Worm (Caenorhabditis elegans) whole organism, L2 larva: ENCODE data around the gene nasp-2.

Source experiments
- ama-1 ChIP-seq: fragments of 150-350 bp; optimal IDR thresholded peaks from 2 replicates; lab custom pipeline; 2018; ENCODE audit warnings: inconsistent platforms
- blmp-1 ChIP-seq: sonication (generic microtip); optimal IDR thresholded peaks from 2 replicates; lab custom pipeline; 2017; ENCODE audit warnings: missing genetic modification characterization, mild to moderate bottlenecking, missing compliant biosample characterization, antibody characterized with exemption, moderate library complexity; ENCODE audit not compliant: insufficient read depth
- ceh-16 ChIP-seq: fragments of 150-350 bp; optimal IDR thresholded peaks from 2 replicates; lab custom pipeline; 2014; ENCODE audit warnings: missing biosample characterization, missing genetic modification characterization
- crh-2 ChIP-seq: sonication (generic microtip); optimal IDR thresholded peaks from 2 replicates; lab custom pipeline; 2017; ENCODE audit warnings: missing biosample characterization, missing genetic modification characterization
- elt-3 ChIP-seq: sonication (generic microtip); optimal IDR thresholded peaks from 2 replicates; lab custom pipeline; 2017; ENCODE audit warnings: missing biosample characterization, missing genetic modification characterization
- nhr-23 ChIP-seq: fragments of 150-350 bp; optimal IDR thresholded peaks from 2 replicates; lab custom pipeline; 2014; ENCODE audit warnings: missing biosample characterization, missing genetic modification reagents, missing genetic modification characterization
- nhr-237 ChIP-seq: fragments of 150-350 bp; optimal IDR thresholded peaks from 2 replicates; lab custom pipeline; 2014; ENCODE audit warnings: missing biosample characterization, missing genetic modification characterization
- snpc-4 ChIP-seq: fragments of 150-350 bp; optimal IDR thresholded peaks from 2 replicates; lab custom pipeline; 2014; ENCODE audit warnings: missing biosample characterization, missing genetic modification characterization
- unc-39 ChIP-seq: fragments of 150-350 bp; optimal IDR thresholded peaks from 2 replicates; lab custom pipeline; 2014; ENCODE audit warnings: missing biosample characterization, missing genetic modification characterization
- zag-1 ChIP-seq: fragments of 150-350 bp; optimal IDR thresholded peaks from 2 replicates; lab custom pipeline; 2014; ENCODE audit warnings: missing biosample characterization, missing genetic modification characterization

- no peak for TF ChIP-seq ceh-16 (tag; lab: Kevin White, UChicago)
- TF ChIP-seq zag-1 (tag; lab: Kevin White, UChicago) = no peak
- no peak for TF ChIP-seq blmp-1 (tag; lab: Kevin White, UChicago)
- no peak for TF ChIP-seq unc-39 (tag; lab: Kevin White, UChicago)
- no peak for TF ChIP-seq snpc-4 (tag; lab: Kevin White, UChicago)
- TF ChIP-seq nhr-23 (tag; lab: Kevin White, UChicago) = no peak
- no peak for TF ChIP-seq nhr-237 (tag; lab: Kevin White, UChicago)
- no peak for TF ChIP-seq ama-1
- TF ChIP-seq elt-3 (tag; lab: Kevin White, UChicago) = no peak
- TF ChIP-seq crh-2 = no peak
Measured at ce11 chrV:13301443-13301842, 10.6 kb downstream of the nasp-2 start, which contains the start of gene ceh-79.
